Worm (Caenorhabditis elegans): ENCODE results near the gene phat-4.

Gene phat-4

DNA sequence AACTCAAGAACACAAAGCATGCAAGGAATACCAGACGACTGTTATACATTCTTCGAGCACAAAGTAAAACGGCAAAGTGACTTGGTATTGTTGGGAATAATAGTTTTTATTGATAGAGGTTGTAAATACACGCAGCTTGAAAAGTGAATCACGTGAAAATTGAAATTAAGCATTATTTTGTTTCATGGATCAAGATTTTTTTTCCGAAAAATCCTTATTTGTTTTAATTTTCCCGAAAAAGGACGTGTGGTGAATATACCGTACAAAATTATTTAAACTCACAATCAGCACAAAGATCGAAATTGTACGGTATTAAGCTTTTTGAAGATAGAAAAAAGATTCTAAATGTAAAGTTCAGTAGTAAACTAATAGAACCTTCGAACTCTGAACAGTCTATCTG is 19.8 kb upstream of the phat-4 start, which contains the start of gene clc-18:
clc-18 (minus strand) TSS at position 101 of the 400 bp plus-strand sequence.
- no peak for TF ChIP-seq nhr-76 (tag; optimal IDR thresholded peaks at IDR 0.05)
- no peak for TF ChIP-seq xbp-1 (tag; optimal IDR thresholded peaks at IDR 0.05)
- no peak for TF ChIP-seq Y116A8C.19 (tag; optimal IDR thresholded peaks at IDR 0.05; ENCODE audit: borderline replicate concordance)

ce11 chrV:4112516-4112915 is 17.2 kb upstream of the phat-4 start, which contains the start of gene srw-134:
Gene srw-134 (minus strand): TSS chrV:4112616.
- no peak for TF ChIP-seq nhr-71 (tag; optimal IDR thresholded peaks at IDR 0.05)
- no peak for TF ChIP-seq efl-3 (GFP tag; optimal IDR thresholded peaks at IDR 0.05)
- TF ChIP-seq nhr-47 (tag; optimal IDR thresholded peaks at IDR 0.05): no peak
- TF ChIP-seq egl-27 (tag; optimal IDR thresholded peaks at IDR 0.05): no peak
- TF ChIP-seq fkh-4 (tag; optimal IDR thresholded peaks at IDR 0.05; ENCODE audit: borderline replicate concordance): no peak
- no peak for TF ChIP-seq Y116A8C.19 (tag; optimal IDR thresholded peaks at IDR 0.05; ENCODE audit: borderline replicate concordance)
- TF ChIP-seq unc-130 (tag; optimal IDR thresholded peaks at IDR 0.05): no peak
- no peak for TF ChIP-seq isw-1 (GFP tag; IDR thresholded peaks at IDR 0.05)
- no peak for TF ChIP-seq egl-13 (tag; optimal IDR thresholded peaks at IDR 0.05)
- TF ChIP-seq nhr-90 (tag; optimal IDR thresholded peaks at IDR 0.05; ENCODE audit: poor library complexity): no peak
- no peak for TF ChIP-seq hlh-17 (GFP tag; optimal IDR thresholded peaks at IDR 0.05; ENCODE audit: borderline replicate concordance)
- no peak for TF ChIP-seq nhr-11 (tag; optimal IDR thresholded peaks at IDR 0.05)
- TF ChIP-seq mdl-1 (tag; optimal IDR thresholded peaks at IDR 0.05): no peak
- TF ChIP-seq pax-3 (tag; optimal IDR thresholded peaks at IDR 0.05): no peak
- no peak for TF ChIP-seq nhr-20 (tag; optimal IDR thresholded peaks at IDR 0.05)
- TF ChIP-seq ztf-11 (tag; optimal IDR thresholded peaks at IDR 0.05): no peak

DNA sequence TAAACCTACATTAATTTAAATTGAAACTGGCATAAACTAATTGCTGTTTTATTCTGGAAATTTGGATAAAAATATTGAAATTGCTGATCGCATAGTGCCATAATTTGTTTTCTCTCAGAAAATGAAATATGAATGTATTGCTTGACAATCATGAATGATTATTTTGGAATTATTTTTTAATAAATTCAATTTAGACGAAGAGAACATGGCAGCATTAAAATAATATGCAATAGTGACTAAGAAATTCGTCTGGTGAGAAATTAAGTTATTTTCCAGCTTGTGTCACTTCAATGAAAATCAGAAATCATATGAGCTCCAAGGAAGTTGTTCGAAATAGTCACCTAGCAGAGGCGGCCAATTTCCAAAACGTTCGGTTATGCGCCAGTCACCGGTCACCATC is 15.1 kb upstream of the phat-4 start, which contains the start of gene srw-133:
srw-133 (minus strand) TSS at position 101 of the 400 bp plus-strand sequence.
- TF ChIP-seq efl-3 (GFP tag; optimal IDR thresholded peaks at IDR 0.05): no peak
- no peak for TF ChIP-seq efl-1 (optimal IDR thresholded peaks at IDR 0.05)
- peak in 1 of 2 experiments; percentile 3 for TF ChIP-seq efl-1 (GFP tag; optimal IDR thresholded peaks at IDR 0.05 in 1 of 2)

- TF ChIP-seq xbp-1 (tag; optimal IDR thresholded peaks at IDR 0.05) (no peak), efl-1 (optimal IDR thresholded peaks at IDR 0.05) (no peak), efl-1 (GFP tag; optimal IDR thresholded peaks at IDR 0.05 in 1 of 2) (peak in 1 of 2 experiments; percentile 69), egl-13 (tag; optimal IDR thresholded peaks at IDR 0.05) (no peak), vab-15 (tag; optimal IDR thresholded peaks at IDR 0.05) (no peak), unc-62 (GFP tag; optimal IDR thresholded peaks at IDR 0.05) (no peak)
Observed at ce11 chrV:4116071-4116470, 13.6 kb upstream of the phat-4 start, which contains the start of gene T05B4.8. Gene T05B4.8 (minus strand): TSS chrV:4116171.

ce11 chrV:4118332-4118731 is 11.4 kb upstream of the phat-4 start, which contains the start of gene T05B4.9:
Gene T05B4.9 (minus strand): TSS chrV:4118432.
- TF ChIP-seq elt-2 (tag; optimal IDR thresholded peaks at IDR 0.05) (no peak), lin-15B (tag; optimal IDR thresholded peaks at IDR 0.05) (no peak), hlh-17 (GFP tag; optimal IDR thresholded peaks at IDR 0.05; ENCODE audit: borderline replicate concordance) (no peak)

DNA sequence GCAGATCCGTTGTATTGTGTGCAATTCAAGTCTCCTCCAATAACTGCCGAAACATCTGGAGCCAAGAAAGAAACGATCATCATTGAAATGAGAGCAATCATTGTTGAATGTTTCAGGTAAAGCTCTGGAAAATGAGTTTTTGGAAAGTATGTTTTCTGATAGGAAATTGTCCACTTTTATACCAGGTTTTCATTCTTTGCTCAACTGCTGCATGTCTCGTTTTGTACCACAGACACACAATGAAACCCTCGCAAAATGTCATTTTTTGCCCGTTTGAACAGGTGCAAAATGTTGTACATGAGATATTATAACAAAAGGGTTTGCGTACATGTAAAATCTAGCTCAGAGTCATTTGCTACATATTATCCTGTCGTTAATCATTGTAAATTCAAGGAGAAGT is 9.1 kb upstream of the phat-4 start, which contains the start of gene T05B4.10:
T05B4.10 (minus strand) TSS at position 101 of the 400 bp plus-strand sequence.
- TF ChIP-seq nhr-71 (tag; optimal IDR thresholded peaks at IDR 0.05) (no peak), Y116A8C.19 (tag; optimal IDR thresholded peaks at IDR 0.05; ENCODE audit: borderline replicate concordance) (no peak), sup-37 (GFP tag; optimal IDR thresholded peaks at IDR 0.05) (no peak), C16A3.4 (tag; optimal IDR thresholded peaks at IDR 0.05) (no peak), lir-3 (tag; optimal IDR thresholded peaks at IDR 0.05; ENCODE audit: poor library complexity) (no peak), pag-3 (tag; optimal IDR thresholded peaks at IDR 0.05; ENCODE audit: borderline replicate concordance, insufficient read depth) (no peak), nhr-77 (tag; optimal IDR thresholded peaks at IDR 0.05) (no peak), snpc-4 (tag; optimal IDR thresholded peaks at IDR 0.05) (no peak), unc-30 (tag; optimal IDR thresholded peaks at IDR 0.05) (no peak), jun-1 (tag; optimal IDR thresholded peaks at IDR 0.05) (no peak), mef-2 (tag; optimal IDR thresholded peaks at IDR 0.05) (no peak), isw-1 (GFP tag; IDR thresholded peaks at IDR 0.05) (no peak), nhr-20 (tag; optimal IDR thresholded peaks at IDR 0.05) (no peak), nhr-76 (tag; optimal IDR thresholded peaks at IDR 0.05) (no peak), mdl-1 (tag; optimal IDR thresholded peaks at IDR 0.05) (no peak), nhr-19 (GFP tag; conservative IDR thresholded peaks at IDR 0.05) (no peak), xbp-1 (tag; optimal IDR thresholded peaks at IDR 0.05) (no peak), ceh-82 (tag; optimal IDR thresholded peaks at IDR 0.05) (no peak), ama-1 (optimal IDR thresholded peaks at IDR 0.05) (no peak), fos-1 (tag; optimal IDR thresholded peaks at IDR 0.05) (no peak)
